Fruit fly (Drosophila melanogaster) whole organism: ENCODE results near the gene nxf4.

ENCODE experiments used
- CG8478 ChIP-seq: fragments of >200 bp; optimal IDR thresholded peaks from 2 replicates; lab custom pipeline; 2018; ENCODE audit warnings: inconsistent platforms
- Dll ChIP-seq: fragments of >200 bp; optimal IDR thresholded peaks from 2 replicates; lab custom pipeline; 2017
- EcR ChIP-seq, 2 experiments: fragments of >200 bp; optimal IDR thresholded peaks; 2 replicates each; lab custom pipeline; 2017; ENCODE audit warnings: missing biosample characterization in 2 of 2, missing genetic modification characterization in 2 of 2, missing genetic modification reagents in 2 of 2
- psq ChIP-seq: fragments of >200 bp; optimal IDR thresholded peaks from 2 replicates; lab custom pipeline; 2017
- usp ChIP-seq: fragments of >200 bp; optimal IDR thresholded peaks from 2 replicates; lab custom pipeline; 2017; ENCODE audit warnings: missing biosample characterization, missing genetic modification characterization, mixed read lengths

dm6 chr3R:7330695-7331094 is 15.8 kb upstream of the nxf4 start:
- TF ChIP-seq usp: no peak
- TF ChIP-seq EcR (GFP tag; optimal IDR thresholded peaks at IDR 0.05; lab: Kevin White, UChicago): no peak
- no peak for TF ChIP-seq CG8478 (lab: Kevin White, UChicago)
- TF ChIP-seq Dll: no peak
- TF ChIP-seq psq (lab: Kevin White, UChicago): no peak
